Fruit fly (Drosophila melanogaster): ENCODE data around the gene Lgr3.
A peak's percentile ranks its signal among the peaks of the same experiment; 100 is the strongest.

The Lgr3 gene

DNA sequence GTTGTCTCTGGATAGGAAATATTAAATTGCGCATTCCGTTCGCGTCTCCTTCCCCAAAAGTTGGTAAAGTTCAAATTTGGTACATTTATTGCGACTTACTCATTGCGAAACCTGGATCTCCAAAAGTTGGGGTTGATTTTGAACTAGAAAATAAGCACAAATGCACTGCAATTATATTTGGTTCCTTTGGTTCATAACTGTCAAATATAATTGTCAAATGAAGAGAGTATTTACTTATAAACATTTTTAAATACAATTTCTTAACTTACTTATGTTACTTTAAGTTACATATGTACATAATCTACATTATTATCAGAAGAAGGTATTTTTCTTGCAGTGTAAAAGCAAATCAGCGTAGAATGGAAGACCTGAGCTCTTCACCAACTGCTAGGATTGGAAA lies 35.1 kb upstream of the Lgr3 start:
- no peak for TF ChIP-seq CG8159 (tag; optimal IDR thresholded peaks at IDR 0.05)
- TF ChIP-seq CG12605 (GFP tag; IDR thresholded peaks at IDR 0.05): no peak

DNA sequence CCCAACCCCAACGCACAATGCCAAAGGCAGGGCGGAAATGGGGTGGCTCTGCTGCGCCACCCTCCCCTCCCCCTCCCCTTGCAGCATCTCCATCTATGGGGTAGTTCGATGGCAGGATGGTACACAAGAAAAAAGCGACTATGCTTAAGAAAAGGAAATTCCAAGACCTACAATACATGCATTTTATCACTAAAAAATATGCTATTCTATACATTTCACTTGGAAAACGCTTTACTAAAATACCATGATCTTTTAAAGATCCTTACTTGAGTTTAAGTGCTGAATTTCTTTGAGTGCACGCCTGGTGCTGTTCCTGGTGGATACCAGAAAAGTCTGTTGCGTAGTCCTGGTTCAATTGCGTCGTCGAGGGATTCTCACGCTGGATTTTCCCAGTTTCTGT lies 34.5 kb upstream of the Lgr3 start:
- TF ChIP-seq CG10348 (GFP tag; IDR thresholded peaks at IDR 0.05): no peak
- TF ChIP-seq CG13204 (GFP tag; optimal IDR thresholded peaks at IDR 0.05): no peak
- no peak for TF ChIP-seq CG34367 (tag; optimal IDR thresholded peaks at IDR 0.05)
- peak; percentile 7 for TF ChIP-seq CG9948 (tag; optimal IDR thresholded peaks at IDR 0.05)
- no peak for TF ChIP-seq gl (tag; optimal IDR thresholded peaks at IDR 0.05)
- TF ChIP-seq Snoo (tag; optimal IDR thresholded peaks at IDR 0.05): no peak
- TF ChIP-seq CG17806 (tag; optimal IDR thresholded peaks at IDR 0.05): peak; percentile 22
- no peak for TF ChIP-seq CG12605 (GFP tag; IDR thresholded peaks at IDR 0.05)
- no peak for TF ChIP-seq CG8301 (tag; optimal IDR thresholded peaks at IDR 0.05)
- no peak for TF ChIP-seq CG32121 (GFP tag; IDR thresholded peaks at IDR 0.05)
- TF ChIP-seq D1 (tag; optimal IDR thresholded peaks at IDR 0.05): no peak
- no peak for TF ChIP-seq fd96Ca (GFP tag; IDR thresholded peaks at IDR 0.05)
- TF ChIP-seq EcR (GFP tag; optimal IDR thresholded peaks at IDR 0.05): no peak
- no peak for TF ChIP-seq CG4496 (GFP tag; IDR thresholded peaks at IDR 0.05)
- TF ChIP-seq CG15710 (tag; optimal IDR thresholded peaks at IDR 0.05): peak; percentile 28
- TF ChIP-seq Ets98B (GFP tag; IDR thresholded peaks at IDR 0.05): no peak
- TF ChIP-seq rn (GFP tag; IDR thresholded peaks at IDR 0.05): no peak
- TF ChIP-seq Pif1B (GFP tag; optimal IDR thresholded peaks at IDR 0.05): no peak
- TF ChIP-seq Pif1A (GFP tag; optimal IDR thresholded peaks at IDR 0.05): no peak
- TF ChIP-seq CG8159 (tag; optimal IDR thresholded peaks at IDR 0.05): peak; percentile 58
- no peak for TF ChIP-seq CG14655 (GFP tag; optimal IDR thresholded peaks at IDR 0.05)

DNA sequence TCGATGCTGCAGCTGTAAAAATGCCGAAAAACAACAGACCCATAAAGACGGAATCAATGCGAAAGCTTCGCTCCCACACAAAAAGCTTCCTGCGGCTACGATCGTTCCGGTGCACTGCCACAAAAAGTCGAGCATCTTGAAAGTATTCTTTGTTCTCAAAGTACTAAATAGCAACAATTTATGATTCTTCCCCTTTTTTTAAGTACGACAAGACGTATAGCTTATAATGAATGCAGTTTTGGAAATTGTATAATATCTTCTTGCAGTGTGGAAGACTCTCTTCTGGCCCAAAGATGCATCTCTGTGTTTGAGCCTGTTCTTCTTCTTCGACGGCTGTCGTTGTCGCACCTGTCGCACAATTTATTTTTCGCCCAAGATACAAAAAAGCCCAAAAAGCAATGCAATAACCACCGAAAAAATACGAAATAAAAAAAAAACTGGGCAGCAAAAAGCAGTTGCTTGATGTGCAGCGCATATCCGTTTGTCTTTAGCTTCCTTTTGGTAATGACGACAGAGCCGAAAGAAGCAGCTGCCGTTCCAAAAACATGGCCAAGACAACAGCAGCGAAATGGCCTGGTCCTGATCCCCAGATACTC lies 31.6 kb upstream of the Lgr3 start:
- TF ChIP-seq CG15710 (tag; optimal IDR thresholded peaks at IDR 0.05) (no peak), Snoo (tag; optimal IDR thresholded peaks at IDR 0.05) (peak; percentile 69), CG8159 (tag; optimal IDR thresholded peaks at IDR 0.05) (peak; percentile 32), Ets98B (GFP tag; IDR thresholded peaks at IDR 0.05) (no peak), CG14655 (GFP tag; optimal IDR thresholded peaks at IDR 0.05) (peak; percentile 9), Pif1B (GFP tag; optimal IDR thresholded peaks at IDR 0.05) (peak; percentile 56), CG17806 (tag; optimal IDR thresholded peaks at IDR 0.05) (peak; percentile 16), Pif1A (GFP tag; optimal IDR thresholded peaks at IDR 0.05) (peak; percentile 53), CG8301 (tag; optimal IDR thresholded peaks at IDR 0.05) (peak; percentile 6), CG32121 (GFP tag; IDR thresholded peaks at IDR 0.05) (no peak)

DNA sequence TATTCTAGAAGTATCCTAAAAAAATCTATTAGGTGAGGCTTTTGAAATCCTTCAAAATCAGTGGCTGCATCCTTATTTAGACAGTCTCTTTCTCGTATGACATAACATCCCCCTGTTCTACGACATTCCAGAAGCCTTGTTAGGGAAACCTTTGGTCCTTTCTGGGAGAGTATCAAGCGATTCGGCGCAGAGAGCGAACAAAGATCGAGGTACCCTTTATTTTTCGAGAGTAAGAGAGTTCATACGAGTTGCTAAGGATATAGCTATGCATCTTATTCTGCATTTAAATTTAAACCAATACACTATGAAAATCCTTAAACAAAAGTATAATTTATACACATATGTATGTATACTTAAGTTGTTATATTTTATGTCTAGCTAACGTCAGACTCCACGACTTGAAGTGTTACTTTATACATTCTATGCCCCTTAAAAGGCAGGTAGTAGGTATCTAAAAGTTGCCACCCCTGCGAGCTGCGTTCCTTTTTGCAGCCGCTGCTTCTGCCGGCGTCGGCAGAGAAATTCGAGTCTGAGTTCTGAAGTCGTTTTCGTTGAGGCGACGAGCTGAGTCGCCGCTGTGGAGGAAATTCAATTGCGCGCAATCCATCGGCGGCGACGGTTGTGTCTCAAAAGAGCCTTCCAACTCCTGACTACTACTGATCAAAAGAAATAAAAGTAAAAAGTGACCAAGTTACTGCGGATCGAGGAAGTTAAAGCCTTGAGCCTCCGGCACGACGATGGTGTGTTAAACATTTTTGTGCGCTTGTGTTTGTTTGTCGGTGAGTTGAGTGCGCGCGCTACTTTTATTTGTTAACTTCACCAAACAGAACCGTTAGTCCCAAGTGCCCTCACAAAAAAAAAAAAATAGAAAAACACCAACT lies 28.1 kb upstream of the Lgr3 start, which contains the start of gene jigr1:
jigr1 (plus strand) TSS at position 550 of the 881 bp plus-strand sequence.
- TF ChIP-seq Snoo (tag; optimal IDR thresholded peaks at IDR 0.05) (peak; percentile 56), CG9948 (tag; optimal IDR thresholded peaks at IDR 0.05) (peak; percentile 67), gl (tag; optimal IDR thresholded peaks at IDR 0.05) (peak; percentile 17), CG34367 (tag; optimal IDR thresholded peaks at IDR 0.05) (peak; percentile 64), CG14655 (GFP tag; optimal IDR thresholded peaks at IDR 0.05) (peak; percentile 65), fd96Ca (GFP tag; IDR thresholded peaks at IDR 0.05) (no peak), CG15710 (tag; optimal IDR thresholded peaks at IDR 0.05) (peak; percentile 60), CG17806 (tag; optimal IDR thresholded peaks at IDR 0.05) (peak; percentile 68), D1 (tag; optimal IDR thresholded peaks at IDR 0.05) (no peak), Pif1B (GFP tag; optimal IDR thresholded peaks at IDR 0.05) (peak; percentile 73), EcR (GFP tag; optimal IDR thresholded peaks at IDR 0.05) (no peak), CG13204 (GFP tag; optimal IDR thresholded peaks at IDR 0.05) (peak; percentile 42), CG4496 (GFP tag; IDR thresholded peaks at IDR 0.05) (peak; percentile 46; the same call in 1 of the 3 replicates), CG8159 (tag; optimal IDR thresholded peaks at IDR 0.05) (peak; percentile 71), Pif1A (GFP tag; optimal IDR thresholded peaks at IDR 0.05) (peak; percentile 64), Ets98B (GFP tag; IDR thresholded peaks at IDR 0.05) (no peak), CG8301 (tag; optimal IDR thresholded peaks at IDR 0.05) (peak; percentile 61), CG12605 (GFP tag; IDR thresholded peaks at IDR 0.05) (no peak), CG10348 (GFP tag; IDR thresholded peaks at IDR 0.05) (no peak)

DNA sequence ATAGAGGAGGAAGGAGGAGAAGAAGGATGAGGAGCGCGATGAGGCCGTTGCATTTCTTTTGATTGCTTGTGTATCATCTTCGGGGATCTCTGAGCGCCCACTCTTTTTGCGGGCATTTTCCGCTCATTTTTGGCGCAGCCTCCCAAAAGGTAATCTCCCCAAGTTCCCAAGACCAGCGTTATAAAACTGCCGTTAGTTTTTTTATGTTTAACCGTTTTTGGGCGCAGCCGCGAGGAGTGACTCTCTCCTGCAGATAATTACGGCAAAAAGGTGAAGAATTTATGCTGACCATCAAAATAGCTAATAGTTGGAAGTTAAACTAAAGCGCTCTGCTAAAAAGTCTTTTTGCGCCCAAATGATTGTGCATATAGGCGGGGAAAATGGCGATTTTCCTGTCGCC lies 27.2 kb upstream of the Lgr3 start:
- TF ChIP-seq CG10348 (GFP tag; IDR thresholded peaks at IDR 0.05): no peak
- no peak for TF ChIP-seq CG4496 (GFP tag; IDR thresholded peaks at IDR 0.05)
- no peak for TF ChIP-seq Ets98B (GFP tag; IDR thresholded peaks at IDR 0.05)
- TF ChIP-seq CG12605 (GFP tag; IDR thresholded peaks at IDR 0.05): no peak
- TF ChIP-seq gl (tag; optimal IDR thresholded peaks at IDR 0.05): no peak
- no peak for TF ChIP-seq D1 (tag; optimal IDR thresholded peaks at IDR 0.05)
- no peak for TF ChIP-seq Snoo (tag; optimal IDR thresholded peaks at IDR 0.05)
- TF ChIP-seq CG34367 (tag; optimal IDR thresholded peaks at IDR 0.05): no peak
- no peak for TF ChIP-seq CG8301 (tag; optimal IDR thresholded peaks at IDR 0.05)
- TF ChIP-seq CG8159 (tag; optimal IDR thresholded peaks at IDR 0.05): no peak
- TF ChIP-seq CG32121 (GFP tag; IDR thresholded peaks at IDR 0.05): no peak
- TF ChIP-seq CG9948 (tag; optimal IDR thresholded peaks at IDR 0.05): no peak

DNA sequence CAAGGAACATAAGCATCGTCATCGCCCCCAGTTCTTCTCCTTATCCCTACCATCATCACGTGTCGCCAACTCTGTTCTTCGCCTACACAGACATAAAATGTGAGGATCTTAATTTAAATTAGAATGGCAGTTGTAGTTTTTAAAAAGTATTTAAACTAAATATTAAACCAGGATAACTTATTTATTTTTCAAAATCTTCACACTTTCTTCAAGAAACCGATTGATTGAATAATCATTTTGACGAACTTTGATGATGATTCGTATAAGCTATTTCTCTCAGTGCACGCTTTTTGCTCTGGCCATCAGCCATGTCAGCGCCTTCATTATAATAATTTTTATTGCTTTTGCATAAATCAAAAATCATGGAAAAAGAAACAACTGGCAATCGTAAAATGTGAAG lies 26.6 kb upstream of the Lgr3 start:
- no peak for TF ChIP-seq gl (tag; optimal IDR thresholded peaks at IDR 0.05)
- TF ChIP-seq CG9948 (tag; optimal IDR thresholded peaks at IDR 0.05): peak; percentile 52
- TF ChIP-seq fd96Ca (GFP tag; IDR thresholded peaks at IDR 0.05): no peak
- TF ChIP-seq CG32121 (GFP tag; IDR thresholded peaks at IDR 0.05): no peak
- peak; percentile 76 for TF ChIP-seq CG8159 (tag; optimal IDR thresholded peaks at IDR 0.05)
- TF ChIP-seq CG14655 (GFP tag; optimal IDR thresholded peaks at IDR 0.05): peak; percentile 55
- no peak for TF ChIP-seq Ets98B (GFP tag; IDR thresholded peaks at IDR 0.05)
- no peak for TF ChIP-seq CG12605 (GFP tag; IDR thresholded peaks at IDR 0.05)
- TF ChIP-seq CG13204 (GFP tag; optimal IDR thresholded peaks at IDR 0.05): no peak
- no peak for TF ChIP-seq CG10348 (GFP tag; IDR thresholded peaks at IDR 0.05)
- TF ChIP-seq Pif1A (GFP tag; optimal IDR thresholded peaks at IDR 0.05): peak; percentile 59
- peak; percentile 63 for TF ChIP-seq Pif1B (GFP tag; optimal IDR thresholded peaks at IDR 0.05)
- peak; percentile 47 for TF ChIP-seq CG34367 (tag; optimal IDR thresholded peaks at IDR 0.05)
- TF ChIP-seq rn (GFP tag; IDR thresholded peaks at IDR 0.05): no peak
- no peak for TF ChIP-seq CG4496 (GFP tag; IDR thresholded peaks at IDR 0.05)
- TF ChIP-seq Snoo (tag; optimal IDR thresholded peaks at IDR 0.05): peak; percentile 72
- TF ChIP-seq CG15710 (tag; optimal IDR thresholded peaks at IDR 0.05): peak; percentile 71
- peak; percentile 76 for TF ChIP-seq CG17806 (tag; optimal IDR thresholded peaks at IDR 0.05)
- TF ChIP-seq CG8301 (tag; optimal IDR thresholded peaks at IDR 0.05): peak; percentile 18
- peak; percentile 52 for TF ChIP-seq D1 (tag; optimal IDR thresholded peaks at IDR 0.05)
- no peak for TF ChIP-seq EcR (GFP tag; optimal IDR thresholded peaks at IDR 0.05)
